Worm (Caenorhabditis elegans) whole organism, late embryonic: ENCODE data around the gene C50D2.1.

Source experiments
- ama-1 ChIP-seq: fragments of 150-350 bp; optimal IDR thresholded peaks from 2 replicates; lab custom pipeline; 2014
- ceh-34 ChIP-seq: sonication (generic microtip); optimal IDR thresholded peaks from 2 replicates; lab custom pipeline; 2016; ENCODE audit warnings: mild to moderate bottlenecking, missing genetic modification characterization, missing compliant biosample characterization
- dmd-4 ChIP-seq: sonication (generic microtip); optimal IDR thresholded peaks from 2 replicates; lab custom pipeline; 2016; ENCODE audit warnings: borderline replicate concordance, missing genetic modification characterization, missing compliant biosample characterization
- eyg-1 ChIP-seq: sonication (generic microtip); optimal IDR thresholded peaks from 2 replicates; lab custom pipeline; 2016; ENCODE audit warnings: missing genotype, missing genetic modification characterization, missing compliant biosample characterization
- fkh-10 ChIP-seq: fragments of 150-350 bp; optimal IDR thresholded peaks from 2 replicates; lab custom pipeline; 2014; ENCODE audit warnings: missing biosample characterization, missing genetic modification reagents, missing genetic modification characterization
- lim-6 ChIP-seq: sonication (generic microtip); optimal IDR thresholded peaks from 2 replicates; lab custom pipeline; 2016; ENCODE audit warnings: missing genetic modification characterization, missing compliant biosample characterization
- lin-11 ChIP-seq: fragments of 200-800 bp; sonication (Bioruptor generic); optimal IDR thresholded peaks from 2 replicates; lab custom pipeline; 2018; ENCODE audit warnings: mild to moderate bottlenecking, missing genetic modification characterization, missing compliant biosample characterization
- nhr-11 ChIP-seq: fragments of 150-350 bp; optimal IDR thresholded peaks from 2 replicates; lab custom pipeline; 2014; ENCODE audit warnings: missing biosample characterization, missing genetic modification characterization
- nhr-232 ChIP-seq: sonication (generic microtip); optimal IDR thresholded peaks from 2 replicates; lab custom pipeline; 2016; ENCODE audit warnings: missing genetic modification characterization, missing compliant biosample characterization
- pag-3 ChIP-seq: sonication (generic microtip); optimal IDR thresholded peaks from 2 replicates; lab custom pipeline; 2016; ENCODE audit warnings: missing compliant biosample characterization, missing genetic modification characterization, borderline replicate concordance
- pqm-1 ChIP-seq: sonication (generic microtip); optimal IDR thresholded peaks from 2 replicates; lab custom pipeline; 2016; ENCODE audit warnings: missing genetic modification characterization, missing compliant biosample characterization
- tbx-2 ChIP-seq: sonication (generic microtip); optimal IDR thresholded peaks from 2 replicates; lab custom pipeline; 2016; ENCODE audit warnings: missing genetic modification characterization, missing compliant biosample characterization
- ztf-16 ChIP-seq: sonication (generic microtip); optimal IDR thresholded peaks from 2 replicates; lab custom pipeline; 2017; ENCODE audit warnings: missing genetic modification characterization, missing compliant biosample characterization

DNA sequence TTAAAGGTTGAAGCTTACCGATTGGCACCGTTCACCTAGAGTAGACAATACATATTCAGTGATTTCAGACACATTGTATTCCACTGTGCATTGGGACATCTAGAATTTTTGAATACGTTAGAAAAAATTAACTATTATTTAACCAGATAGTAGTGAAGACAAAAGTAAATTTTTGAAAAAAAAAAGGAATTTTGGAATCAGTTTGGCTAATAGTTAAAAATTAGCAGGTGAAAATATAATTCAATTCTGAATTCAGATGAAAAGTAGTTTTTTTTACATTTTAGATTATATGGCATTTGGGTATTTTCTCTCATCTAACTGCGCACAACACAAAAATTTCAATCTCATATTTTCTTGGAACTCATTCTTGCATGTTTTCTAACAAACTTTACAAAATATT lies 13.5 kb downstream of the C50D2.1 start, which contains the start of gene nmur-2:
- TF ChIP-seq ama-1 (lab: Kevin White, UChicago), result no peak
- no peak for TF ChIP-seq ceh-34
- no peak for TF ChIP-seq tbx-2 (tag; lab: Kevin White, UChicago)
- no peak for TF ChIP-seq lim-6 (tag; lab: Kevin White, UChicago)
- no peak for TF ChIP-seq ztf-16 (tag; lab: Kevin White, UChicago)
- no peak for TF ChIP-seq fkh-10
- no peak for TF ChIP-seq nhr-232 (tag; lab: Kevin White, UChicago)
- no peak for TF ChIP-seq nhr-11 (tag; lab: Kevin White, UChicago)
- no peak for TF ChIP-seq pqm-1 (tag; lab: Kevin White, UChicago)
- no peak for TF ChIP-seq dmd-4 (tag; lab: Kevin White, UChicago)
- no peak for TF ChIP-seq lin-11 (tag; lab: Kevin White, UChicago)
- TF ChIP-seq pag-3 (tag; lab: Kevin White, UChicago), result no peak
- TF ChIP-seq eyg-1 (tag; lab: Kevin White, UChicago), result no peak
